Worm (Caenorhabditis elegans) whole organism, L4 larva: ENCODE data around the gene eppl-1.

ENCODE experiments used
- D1046.2 ChIP-seq: fragments of 200-800 bp; sonication (Bioruptor generic); IDR thresholded peaks from 2 replicates; pipeline ENCODE4 v1.3.6; 2022; ENCODE audit warnings: missing genetic modification characterization, missing compliant biosample characterization
- F10B5.3 ChIP-seq: sonication (generic microtip); optimal IDR thresholded peaks from 2 replicates; lab custom pipeline; 2016; ENCODE audit warnings: mild to moderate bottlenecking, missing genetic modification characterization, missing compliant biosample characterization
- F37D6.2 ChIP-seq: sonication (generic microtip); optimal IDR thresholded peaks from 2 replicates; lab custom pipeline; 2016; ENCODE audit warnings: mild to moderate bottlenecking, missing genetic modification characterization, missing compliant biosample characterization
- F44E2.7 ChIP-seq: fragments of 200-800 bp; sonication (Bioruptor generic); IDR thresholded peaks from 2 replicates; pipeline ENCODE4 v2.1.2; 2022; ENCODE audit warnings: missing genetic modification characterization, missing compliant biosample characterization
- F49E8.2 ChIP-seq: sonication (generic microtip); optimal IDR thresholded peaks from 2 replicates; lab custom pipeline; 2016; ENCODE audit warnings: missing compliant biosample characterization, mild to moderate bottlenecking, missing genetic modification characterization, borderline replicate concordance
- R02D3.7 ChIP-seq: fragments of 150-350 bp; sonication (generic microtip); optimal IDR thresholded peaks from 3 replicates; lab custom pipeline; 2014; ENCODE audit warnings: missing biosample characterization, missing genetic modification characterization
- T26A8.4 ChIP-seq: fragments of 200-800 bp; sonication (Bioruptor generic); IDR thresholded peaks from 2 replicates; pipeline ENCODE4 v1.3.6; 2022; ENCODE audit warnings: missing genetic modification characterization, missing compliant biosample characterization
- Y48G9A.11 ChIP-seq: fragments of 200-800 bp; sonication (Bioruptor generic); IDR thresholded peaks from 2 replicates; pipeline ENCODE4 v1.3.6; 2022; ENCODE audit warnings: missing genetic modification reagents, missing genetic modification characterization, missing compliant biosample characterization
- Y75B8A.6 ChIP-seq: fragments of 200-800 bp; sonication (Bioruptor generic); IDR thresholded peaks from 2 replicates; pipeline ENCODE4 v1.3.6; 2022; ENCODE audit warnings: missing genetic modification reagents, missing genetic modification characterization, missing compliant biosample characterization
- ZK337.2 ChIP-seq: fragments of 200-800 bp; sonication (Bioruptor generic); IDR thresholded peaks from 2 replicates; pipeline ENCODE4 v1.3.6; 2022; ENCODE audit warnings: missing genetic modification reagents, missing genetic modification characterization, missing compliant biosample characterization
- ZK546.5 ChIP-seq, 2 experiments: sonication (generic microtip); optimal IDR thresholded peaks; 2 replicates each; lab custom pipeline; 2017; ENCODE audit warnings: missing biosample characterization in 2 of 2, missing genetic modification characterization in 2 of 2
- aha-1 ChIP-seq: fragments of 150-350 bp; peaks from one replicate; lab custom pipeline; 2014; ENCODE audit warnings: missing biosample characterization, missing genetic modification characterization
- ama-1 ChIP-seq: fragments of 150-350 bp; optimal IDR thresholded peaks from 2 replicates; lab custom pipeline; 2014; ENCODE audit warnings: inconsistent platforms, mixed read lengths
- attf-4 ChIP-seq: sonication (generic microtip); optimal IDR thresholded peaks from 3 replicates; lab custom pipeline; 2017; ENCODE audit warnings: missing biosample characterization, missing genetic modification characterization
- ceh-28 ChIP-seq: fragments of 150-350 bp; optimal IDR thresholded peaks from 2 replicates; lab custom pipeline; 2014; ENCODE audit warnings: missing biosample characterization, missing genetic modification reagents, missing genetic modification characterization
- ceh-82 ChIP-seq: sonication (generic microtip); optimal IDR thresholded peaks from 2 replicates; lab custom pipeline; 2017; ENCODE audit warnings: missing biosample characterization, missing genetic modification characterization
- daf-12 ChIP-seq: fragments of 150-350 bp; optimal IDR thresholded peaks from 2 replicates; lab custom pipeline; 2014; ENCODE audit warnings: missing biosample characterization, missing genetic modification reagents, missing genetic modification characterization
- daf-16 ChIP-seq, 3 experiments: sonication (generic microtip); optimal IDR thresholded peaks; 2 replicates each; lab custom pipeline; 2016 to 2017; ENCODE audit warnings: missing genetic modification characterization in 3 of 3, missing genetic modification reagents in 3 of 3, mild to moderate bottlenecking in 2 of 3, missing compliant biosample characterization in 2 of 3, missing biosample characterization in 1 of 3, moderate library complexity in 1 of 3
- daf-8 ChIP-seq: fragments of 200-800 bp; sonication (Bioruptor generic); IDR thresholded peaks from 2 replicates; pipeline ENCODE4 v1.3.6; 2022; ENCODE audit warnings: missing genetic modification characterization, missing compliant biosample characterization
- dmd-8 ChIP-seq: fragments of 200-800 bp; sonication (Bioruptor generic); IDR thresholded peaks from 2 replicates; pipeline ENCODE4 v1.3.6; 2022; ENCODE audit warnings: missing genetic modification characterization, missing compliant biosample characterization
- dmd-9 ChIP-seq: fragments of 200-800 bp; sonication (Bioruptor generic); IDR thresholded peaks from 2 replicates; pipeline ENCODE4 v1.3.6; 2022; ENCODE audit warnings: missing genetic modification reagents, missing genetic modification characterization, missing compliant biosample characterization
- dpl-1 ChIP-seq: fragments of 150-350 bp; optimal IDR thresholded peaks from 2 replicates; lab custom pipeline; 2014; ENCODE audit warnings: missing biosample characterization, missing genetic modification reagents, missing genetic modification characterization
- dve-1 ChIP-seq: sonication (generic microtip); optimal IDR thresholded peaks from 2 replicates; lab custom pipeline; 2017; ENCODE audit warnings: antibody characterized with exemption, mild to moderate bottlenecking, missing genetic modification characterization, missing compliant biosample characterization; ENCODE audit not compliant: insufficient read depth
- egl-27 ChIP-seq: sonication (generic microtip); optimal IDR thresholded peaks from 3 replicates; lab custom pipeline; 2017; ENCODE audit warnings: missing biosample characterization, missing genetic modification reagents, missing genetic modification characterization
- egl-43 ChIP-seq: fragments of 200-800 bp; sonication (Bioruptor generic); IDR thresholded peaks from 2 replicates; pipeline ENCODE4 v1.3.6; 2022; ENCODE audit warnings: missing genetic modification reagents, missing genetic modification characterization, missing compliant biosample characterization
- hlh-11 ChIP-seq: fragments of 200-800 bp; sonication (Bioruptor generic); optimal IDR thresholded peaks from 2 replicates; lab custom pipeline; 2018; ENCODE audit warnings: mild to moderate bottlenecking, missing genetic modification characterization, missing compliant biosample characterization
- hlh-30 ChIP-seq: sonication (generic microtip); optimal IDR thresholded peaks from 2 replicates; lab custom pipeline; 2017; ENCODE audit warnings: antibody characterized with exemption, mild to moderate bottlenecking, missing genetic modification characterization, missing compliant biosample characterization; ENCODE audit not compliant: insufficient read depth
- lin-29 ChIP-seq: fragments of 200-800 bp; sonication (Bioruptor generic); IDR thresholded peaks from 2 replicates; pipeline ENCODE4 v1.3.6; 2022; ENCODE audit warnings: missing genetic modification reagents, missing genetic modification characterization, missing compliant biosample characterization
- lir-3 ChIP-seq: sonication (generic microtip); optimal IDR thresholded peaks from 2 replicates; lab custom pipeline; 2016; ENCODE audit warnings: mild to moderate bottlenecking, missing genetic modification characterization, missing compliant biosample characterization
- lsy-2 ChIP-seq, 2 experiments: fragments of 150-350 bp in 1 of 2; sonication (generic microtip) in 1 of 2; optimal IDR thresholded peaks; 2 replicates each; lab custom pipeline; 2014 to 2017; ENCODE audit warnings: missing biosample characterization in 2 of 2, missing genetic modification characterization in 2 of 2
- mep-1 ChIP-seq: fragments of 150-350 bp; sonication (generic microtip); optimal IDR thresholded peaks from 3 replicates; lab custom pipeline; 2014; ENCODE audit warnings: missing biosample characterization, missing genetic modification characterization
- mes-2 ChIP-seq: sonication (generic microtip); optimal IDR thresholded peaks from 2 replicates; lab custom pipeline; 2016; ENCODE audit warnings: missing genotype, mild to moderate bottlenecking, missing genetic modification characterization, missing compliant biosample characterization; ENCODE audit not compliant: poor library complexity, severe bottlenecking
- mxl-3 ChIP-seq: fragments of 200-800 bp; sonication (Bioruptor generic); optimal IDR thresholded peaks from 2 replicates; lab custom pipeline; 2018; ENCODE audit warnings: mild to moderate bottlenecking, missing genetic modification characterization, missing compliant biosample characterization
- nhr-11 ChIP-seq: fragments of 150-350 bp; optimal IDR thresholded peaks from 2 replicates; lab custom pipeline; 2014; ENCODE audit warnings: missing biosample characterization, missing genetic modification characterization
- nhr-111 ChIP-seq: fragments of 200-800 bp; sonication (Bioruptor generic); optimal IDR thresholded peaks from 2 replicates; lab custom pipeline; 2018; ENCODE audit warnings: mild to moderate bottlenecking, missing genetic modification characterization, missing compliant biosample characterization
- nhr-28 ChIP-seq: fragments of 150-350 bp; optimal IDR thresholded peaks from 2 replicates; lab custom pipeline; 2014; ENCODE audit warnings: missing biosample characterization, missing genetic modification characterization
- nhr-41 ChIP-seq: fragments of 200-800 bp; sonication (Bioruptor generic); IDR thresholded peaks from 2 replicates; pipeline ENCODE4 v1.3.6; 2022; ENCODE audit warnings: missing genetic modification reagents, missing genetic modification characterization, missing compliant biosample characterization
- nhr-77 ChIP-seq: fragments of 150-350 bp; optimal IDR thresholded peaks from 2 replicates; lab custom pipeline; 2014; ENCODE audit warnings: missing biosample characterization, missing genetic modification characterization
- pqm-1 ChIP-seq: sonication (generic microtip); optimal IDR thresholded peaks from 2 replicates; lab custom pipeline; 2017; ENCODE audit warnings: missing biosample characterization, missing genetic modification characterization
- rbr-2 ChIP-seq: sonication (generic microtip); optimal IDR thresholded peaks from 2 replicates; lab custom pipeline; 2016; ENCODE audit warnings: missing genotype, missing genetic modification characterization, missing compliant biosample characterization
- saeg-2 ChIP-seq: fragments of 200-800 bp; sonication (Bioruptor generic); IDR thresholded peaks from 2 replicates; pipeline ENCODE4 v1.3.6; 2022; ENCODE audit warnings: missing genetic modification reagents, missing genetic modification characterization, missing compliant biosample characterization
- set-16 ChIP-seq: fragments of 200-800 bp; sonication (Bioruptor generic); IDR thresholded peaks from 2 replicates; pipeline ENCODE4 v1.3.6; 2022; ENCODE audit warnings: missing genetic modification reagents, missing genetic modification characterization, missing compliant biosample characterization
- snpc-4 ChIP-seq: fragments of 150-350 bp; optimal IDR thresholded peaks from 2 replicates; lab custom pipeline; 2014; ENCODE audit warnings: missing biosample characterization, missing genetic modification characterization
- spr-1 ChIP-seq: sonication (generic microtip); optimal IDR thresholded peaks from 2 replicates; lab custom pipeline; 2016; ENCODE audit warnings: mild to moderate bottlenecking, missing genetic modification characterization, missing compliant biosample characterization
- tag-97 ChIP-seq: fragments of 200-800 bp; sonication (Bioruptor generic); IDR thresholded peaks from 2 replicates; pipeline ENCODE4 v1.3.6; 2022; ENCODE audit warnings: missing genetic modification characterization, missing compliant biosample characterization
- unc-39 ChIP-seq: sonication (generic microtip); optimal IDR thresholded peaks from 2 replicates; lab custom pipeline; 2017; ENCODE audit warnings: missing biosample characterization, missing genetic modification characterization
- unc-62 ChIP-seq, 3 experiments: fragments of 150-350 bp in 1 of 3; sonication (generic microtip); optimal IDR thresholded peaks in 2 of 3; peaks in 1 of 3; 1 replicate in 1 of 3; 2 replicates in 2 of 3; lab custom pipeline; 2014 to 2017; ENCODE audit warnings: missing biosample characterization in 3 of 3, missing genetic modification characterization in 3 of 3, missing genetic modification reagents in 3 of 3, missing genotype in 1 of 3
- zag-1 ChIP-seq: fragments of 150-350 bp; optimal IDR thresholded peaks from 2 replicates; lab custom pipeline; 2014; ENCODE audit warnings: missing biosample characterization, missing genetic modification characterization
- zip-2 ChIP-seq: fragments of 150-350 bp; optimal IDR thresholded peaks from 2 replicates; lab custom pipeline; 2014; ENCODE audit warnings: missing biosample characterization, missing genetic modification characterization

Gene eppl-1

ce11 chrIV:8431567-8432458 is 19.7 kb downstream of the eppl-1 start (continued):
- TF ChIP-seq mes-2 (tag; lab: Kevin White, UChicago): peak; percentile 83
- TF ChIP-seq lir-3 (tag; lab: Kevin White, UChicago): no peak
- TF ChIP-seq ceh-28 (tag; lab: Kevin White, UChicago): peak; percentile 81
- peak; percentile 78; the same call in 1 of the 2 replicates for TF ChIP-seq saeg-2 (GFP tag; lab: Robert Waterston, UW)
- TF ChIP-seq F37D6.2 (tag; lab: Kevin White, UChicago): peak; percentile 20
- peak; percentile 97 for TF ChIP-seq hlh-30 (tag; lab: Kevin White, UChicago)
- TF ChIP-seq nhr-111 (GFP tag; lab: Kevin White, UChicago): peak; percentile 27
- peak; percentile 51 for TF ChIP-seq nhr-11 (tag; lab: Kevin White, UChicago)
- peak; percentile 73 for TF ChIP-seq egl-43 (GFP tag; lab: Robert Waterston, UW)
- TF ChIP-seq nhr-41 (GFP tag; lab: Robert Waterston, UW): 0 out of 2 replicates have a peak, but pooled peaks have one; percentile 11
- peak; percentile 79 for TF ChIP-seq hlh-11 (tag; lab: Kevin White, UChicago)
- TF ChIP-seq mxl-3 (GFP tag; lab: Kevin White, UChicago): peak; percentile 93
- peak; percentile 73 for TF ChIP-seq dmd-8 (GFP tag; lab: Robert Waterston, UW)
- TF ChIP-seq Y48G9A.11: peak; percentile 36
- 0 out of 2 replicates have a peak, but pooled peaks have one; percentile 17 for TF ChIP-seq Y75B8A.6 (GFP tag; lab: Robert Waterston, UW)
- TF ChIP-seq nhr-77: no peak
- peak; percentile 59 for TF ChIP-seq nhr-28 (tag; lab: Kevin White, UChicago)
- TF ChIP-seq rbr-2 (tag; lab: Kevin White, UChicago): peak; percentile 24
- TF ChIP-seq F10B5.3: no peak
- no peak for TF ChIP-seq F49E8.2 (tag; lab: Kevin White, UChicago)
- peak; percentile 62 to 89 for TF ChIP-seq lsy-2 (tag; optimal IDR thresholded peaks at IDR 0.05; lab: Kevin White, UChicago)
- TF ChIP-seq aha-1 (tag; lab: Kevin White, UChicago): peak; percentile 98
- no peak for TF ChIP-seq zag-1
- TF ChIP-seq snpc-4 (tag; lab: Kevin White, UChicago): peak; percentile 45
- no peak for TF ChIP-seq ZK546.5 (tag; optimal IDR thresholded peaks at IDR 0.05; lab: Kevin White, UChicago)
- peak; percentile 32 for TF ChIP-seq dpl-1 (GFP tag; lab: Kevin White, UChicago)
- TF ChIP-seq R02D3.7 (tag; lab: Kevin White, UChicago): no peak
- TF ChIP-seq attf-4 (tag; lab: Kevin White, UChicago): no peak
- TF ChIP-seq spr-1: peak; percentile 49
- no peak for TF ChIP-seq T26A8.4 (GFP tag; lab: Robert Waterston, UW)
- peak; percentile 71; the same call in 1 of the 2 replicates for TF ChIP-seq D1046.2
- peak; percentile 58 for TF ChIP-seq mep-1
- no peak for TF ChIP-seq ceh-82 (tag; lab: Kevin White, UChicago)
- TF ChIP-seq unc-62 (GFP tag; optimal IDR thresholded peaks at IDR 0.05 in 1 of 2; lab: Kevin White, UChicago): peak in 1 of 2 experiments; percentile 93
- peak; percentile 15 for TF ChIP-seq unc-62 (tag; optimal IDR thresholded peaks at IDR 0.05; lab: Kevin White, UChicago)
- TF ChIP-seq tag-97 (GFP tag; lab: Robert Waterston, UW): no peak
- TF ChIP-seq ZK337.2 (GFP tag; lab: Robert Waterston, UW): no peak
- no peak for TF ChIP-seq F44E2.7 (GFP tag; lab: Robert Waterston, UW)
- peak; percentile 31; the same call in 1 of the 2 replicates for TF ChIP-seq set-16 (GFP tag; lab: Robert Waterston, UW)
- no peak for TF ChIP-seq pqm-1 (tag; lab: Kevin White, UChicago)
- no peak for TF ChIP-seq zip-2
- no peak; the same call in 1 of the 2 replicates for TF ChIP-seq dmd-9 (GFP tag; lab: Robert Waterston, UW)
- no peak for TF ChIP-seq egl-27
- TF ChIP-seq daf-16 (GFP tag; optimal IDR thresholded peaks at IDR 0.05; lab: Kevin White, UChicago): peak in 1 of 2 experiments; percentile 53
- TF ChIP-seq daf-16 (tag; optimal IDR thresholded peaks at IDR 0.05; lab: Kevin White, UChicago): peak; percentile 73
- TF ChIP-seq daf-8 (GFP tag; lab: Robert Waterston, UW): no peak
- TF ChIP-seq lin-29 (GFP tag; lab: Robert Waterston, UW): no peak
- TF ChIP-seq ama-1 (lab: Kevin White, UChicago): peak; percentile 96
- TF ChIP-seq dve-1 (tag; lab: Kevin White, UChicago): peak; percentile 61
- no peak for TF ChIP-seq daf-12 (tag; lab: Kevin White, UChicago)
- TF ChIP-seq unc-39: no peak
